Worm (Caenorhabditis elegans) whole organism, mixed stage, embryonic: ENCODE data around the gene R02D5.24.
A peak's percentile ranks its signal among the peaks of the same experiment; 100 is the strongest.

Source experiments
- M03D4.4 ChIP-seq: sonication (generic microtip); optimal IDR thresholded peaks from 2 replicates; lab custom pipeline; 2017; ENCODE audit warnings: mild to moderate bottlenecking, missing genetic modification characterization, missing compliant biosample characterization
- bed-3 ChIP-seq: fragments of 200-800 bp; sonication (Bioruptor generic); optimal IDR thresholded peaks from 3 replicates; lab custom pipeline; 2018; ENCODE audit warnings: mild to moderate bottlenecking, missing genetic modification characterization, moderate library complexity, missing compliant biosample characterization
- blmp-1 ChIP-seq: fragments of 150-350 bp; optimal IDR thresholded peaks from 2 replicates; lab custom pipeline; 2014; ENCODE audit warnings: missing biosample characterization, missing genetic modification characterization
- ceh-39 ChIP-seq: fragments of 150-350 bp; optimal IDR thresholded peaks from 2 replicates; lab custom pipeline; 2014; ENCODE audit warnings: missing biosample characterization, missing genetic modification characterization
- ceh-43 ChIP-seq: fragments of 200-800 bp; sonication (Bioruptor generic); optimal IDR thresholded peaks from 2 replicates; lab custom pipeline; 2018; ENCODE audit warnings: mild to moderate bottlenecking, missing genetic modification characterization, moderate library complexity, missing compliant biosample characterization
- ceh-83 ChIP-seq: fragments of 200-800 bp; sonication (Bioruptor generic); optimal IDR thresholded peaks from 2 replicates; lab custom pipeline; 2018; ENCODE audit warnings: mild to moderate bottlenecking, missing genetic modification characterization, missing compliant biosample characterization
- ces-1 ChIP-seq: fragments of 150-350 bp; optimal IDR thresholded peaks from 2 replicates; lab custom pipeline; 2014; ENCODE audit warnings: missing biosample characterization, missing genetic modification reagents, missing genetic modification characterization
- cnd-1 ChIP-seq: fragments of 200-800 bp; sonication (Bioruptor generic); optimal IDR thresholded peaks from 2 replicates; lab custom pipeline; 2018; ENCODE audit warnings: mild to moderate bottlenecking, missing genetic modification characterization, missing compliant biosample characterization
- drap-1 ChIP-seq: fragments of 200-800 bp; sonication (Bioruptor generic); optimal IDR thresholded peaks from 3 replicates; lab custom pipeline; 2018; ENCODE audit warnings: mild to moderate bottlenecking, missing genetic modification characterization, missing compliant biosample characterization
- elt-1 ChIP-seq: sonication (generic microtip); optimal IDR thresholded peaks from 2 replicates; lab custom pipeline; 2017; ENCODE audit warnings: missing genetic modification characterization, mild to moderate bottlenecking, missing compliant biosample characterization, antibody characterized with exemption, moderate library complexity, borderline replicate concordance; ENCODE audit not compliant: insufficient read depth
- elt-3 ChIP-seq: fragments of 150-350 bp; optimal IDR thresholded peaks from 2 replicates; lab custom pipeline; 2014; ENCODE audit warnings: missing biosample characterization, missing genetic modification characterization
- flh-1 ChIP-seq: fragments of 200-800 bp; sonication (Bioruptor generic); optimal IDR thresholded peaks from 2 replicates; lab custom pipeline; 2018; ENCODE audit warnings: mild to moderate bottlenecking, missing genetic modification characterization, moderate library complexity, missing compliant biosample characterization
- ham-2 ChIP-seq: fragments of 200-800 bp; sonication (Bioruptor generic); optimal IDR thresholded peaks from 2 replicates; lab custom pipeline; 2018; ENCODE audit warnings: mild to moderate bottlenecking, missing genetic modification characterization, missing compliant biosample characterization
- hlh-1 ChIP-seq: fragments of 150-350 bp; optimal IDR thresholded peaks from 2 replicates; lab custom pipeline; 2014; ENCODE audit warnings: missing biosample characterization, missing genetic modification reagents, missing genetic modification characterization
- lin-32 ChIP-seq: fragments of 200-800 bp; sonication (Bioruptor generic); optimal IDR thresholded peaks from 2 replicates; lab custom pipeline; 2018; ENCODE audit warnings: mild to moderate bottlenecking, missing genetic modification characterization, missing compliant biosample characterization
- lsy-2 ChIP-seq: fragments of 150-350 bp; optimal IDR thresholded peaks from 2 replicates; lab custom pipeline; 2014; ENCODE audit warnings: missing biosample characterization, missing genetic modification characterization
- mab-5 ChIP-seq: fragments of 150-350 bp; optimal IDR thresholded peaks from 2 replicates; lab custom pipeline; 2014; ENCODE audit warnings: missing biosample characterization, missing genetic modification characterization
- mep-1 ChIP-seq: fragments of 150-350 bp; optimal IDR thresholded peaks from 2 replicates; lab custom pipeline; 2017; ENCODE audit warnings: missing biosample characterization, missing genetic modification reagents, missing genetic modification characterization, inconsistent platforms
- mls-2 ChIP-seq: sonication (generic microtip); optimal IDR thresholded peaks from 2 replicates; lab custom pipeline; 2016; ENCODE audit warnings: mild to moderate bottlenecking, missing genetic modification characterization, moderate library complexity, missing compliant biosample characterization
- nhr-12 ChIP-seq: fragments of 150-350 bp; optimal IDR thresholded peaks from 2 replicates; lab custom pipeline; 2014; ENCODE audit warnings: missing biosample characterization, missing genetic modification characterization
- nhr-2 ChIP-seq: fragments of 150-350 bp; optimal IDR thresholded peaks from 2 replicates; lab custom pipeline; 2014; ENCODE audit warnings: missing biosample characterization, missing genetic modification characterization
- nhr-237 ChIP-seq: fragments of 150-350 bp; optimal IDR thresholded peaks from 2 replicates; lab custom pipeline; 2014; ENCODE audit warnings: missing biosample characterization, missing genetic modification characterization
- nhr-28 ChIP-seq: fragments of 150-350 bp; optimal IDR thresholded peaks from 2 replicates; lab custom pipeline; 2014; ENCODE audit warnings: missing biosample characterization, missing genetic modification characterization
- nhr-76 ChIP-seq: sonication (generic microtip); optimal IDR thresholded peaks from 2 replicates; lab custom pipeline; 2017; ENCODE audit warnings: missing biosample characterization, missing genetic modification characterization
- pha-4 ChIP-seq: fragments of 150-350 bp; optimal IDR thresholded peaks from 2 replicates; lab custom pipeline; 2018; ENCODE audit warnings: missing biosample characterization, missing genetic modification reagents, missing genetic modification characterization
- sem-2 ChIP-seq: fragments of 200-800 bp; sonication (Bioruptor generic); optimal IDR thresholded peaks from 2 replicates; lab custom pipeline; 2018; ENCODE audit warnings: mild to moderate bottlenecking, missing genetic modification characterization, missing compliant biosample characterization
- snpc-4 ChIP-seq: fragments of 150-350 bp; optimal IDR thresholded peaks from 2 replicates; lab custom pipeline; 2014; ENCODE audit warnings: missing biosample characterization, missing genetic modification characterization
- sptf-1 ChIP-seq: sonication (generic microtip); optimal IDR thresholded peaks from 2 replicates; lab custom pipeline; 2017; ENCODE audit warnings: mild to moderate bottlenecking, missing genetic modification characterization, moderate library complexity, missing compliant biosample characterization
- tbx-8 ChIP-seq: fragments of 200-800 bp; sonication (Bioruptor generic); optimal IDR thresholded peaks from 2 replicates; lab custom pipeline; 2018; ENCODE audit warnings: mild to moderate bottlenecking, missing genetic modification characterization, moderate library complexity, missing compliant biosample characterization
- unc-120 ChIP-seq: sonication (generic microtip); optimal IDR thresholded peaks from 2 replicates; lab custom pipeline; 2017; ENCODE audit warnings: missing genetic modification characterization, missing compliant biosample characterization; ENCODE audit not compliant: poor library complexity, severe bottlenecking
- unc-62 ChIP-seq: fragments of 150-350 bp; optimal IDR thresholded peaks from 2 replicates; lab custom pipeline; 2014; ENCODE audit warnings: missing biosample characterization, missing genetic modification reagents, missing genetic modification characterization
- zip-8 ChIP-seq: fragments of 150-350 bp; optimal IDR thresholded peaks from 2 replicates; lab custom pipeline; 2014; ENCODE audit warnings: missing biosample characterization, missing genetic modification characterization
- ztf-11 ChIP-seq: fragments of 150-350 bp; optimal IDR thresholded peaks from 2 replicates; lab custom pipeline; 2014; ENCODE audit warnings: missing biosample characterization, missing genetic modification characterization

Gene R02D5.24

DNA sequence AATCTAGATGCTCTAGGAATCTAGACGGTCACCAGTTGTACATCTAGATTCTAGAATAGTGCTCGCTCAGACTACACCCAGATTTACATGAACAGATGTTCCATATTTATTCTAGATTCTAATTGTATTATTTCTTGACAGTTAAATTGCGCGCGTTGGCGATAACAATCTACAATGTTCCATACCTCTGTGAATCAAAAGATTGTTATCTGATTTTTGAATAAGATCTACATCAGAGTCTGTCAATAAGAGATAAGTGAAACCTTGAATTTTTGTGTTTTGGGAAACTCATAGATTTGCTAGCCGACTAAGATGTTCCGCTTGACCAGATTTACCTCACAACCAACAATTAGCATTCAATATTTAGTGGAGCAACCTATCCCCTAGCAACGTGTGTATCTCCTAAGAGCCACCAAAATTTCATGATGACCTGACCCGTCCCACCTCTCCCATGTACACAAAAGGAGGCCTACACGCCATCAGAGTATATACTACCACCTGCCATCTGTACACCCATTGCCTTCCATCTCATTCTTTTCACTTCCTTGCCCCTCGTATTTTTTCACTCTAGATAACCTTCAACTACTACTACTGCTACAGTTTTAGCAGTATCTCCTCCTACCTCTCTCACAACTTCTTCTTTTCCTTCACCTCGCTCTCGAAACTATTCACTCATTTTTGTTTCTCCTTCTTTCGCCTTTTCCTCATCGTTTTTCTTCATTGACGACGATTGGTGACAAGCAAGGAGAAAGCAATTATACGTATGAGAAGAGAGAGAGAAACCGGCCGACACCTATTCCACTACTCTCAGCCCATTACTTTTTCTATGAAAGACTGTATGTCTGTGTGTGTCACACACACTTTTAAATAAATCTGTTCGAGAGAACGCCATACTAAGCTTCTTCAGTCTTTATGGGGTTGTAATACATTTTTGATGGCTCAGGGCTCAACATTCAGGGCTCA is 5.9 kb downstream of the R02D5.24 start:
- TF ChIP-seq nhr-28 (no peak), hlh-1 (tag; lab: Kevin White, UChicago) (no peak), elt-1 (tag; lab: Kevin White, UChicago) (peak; percentile 99), sem-2 (GFP tag; lab: Kevin White, UChicago) (no peak), nhr-76 (no peak), mab-5 (no peak), cnd-1 (tag; lab: Kevin White, UChicago) (no peak), unc-62 (GFP tag; lab: Kevin White, UChicago) (peak; percentile 68), ceh-39 (tag; lab: Kevin White, UChicago) (no peak), ces-1 (GFP tag; lab: Kevin White, UChicago) (peak; percentile 58), sptf-1 (tag; lab: Kevin White, UChicago) (no peak), tbx-8 (no peak), pha-4 (tag; lab: Kevin White, UChicago) (no peak), bed-3 (no peak), ham-2 (peak; percentile 57), unc-120 (tag; lab: Kevin White, UChicago) (no peak), drap-1 (peak; percentile 66), snpc-4 (no peak), elt-3 (tag; lab: Kevin White, UChicago) (no peak), nhr-2 (peak; percentile 53), mep-1 (no peak), ceh-43 (no peak), ceh-83 (GFP tag; lab: Kevin White, UChicago) (no peak), ztf-11 (tag; lab: Kevin White, UChicago) (peak; percentile 46), nhr-237 (no peak), zip-8 (tag; lab: Kevin White, UChicago) (no peak), flh-1 (GFP tag; lab: Kevin White, UChicago) (no peak)

DNA sequence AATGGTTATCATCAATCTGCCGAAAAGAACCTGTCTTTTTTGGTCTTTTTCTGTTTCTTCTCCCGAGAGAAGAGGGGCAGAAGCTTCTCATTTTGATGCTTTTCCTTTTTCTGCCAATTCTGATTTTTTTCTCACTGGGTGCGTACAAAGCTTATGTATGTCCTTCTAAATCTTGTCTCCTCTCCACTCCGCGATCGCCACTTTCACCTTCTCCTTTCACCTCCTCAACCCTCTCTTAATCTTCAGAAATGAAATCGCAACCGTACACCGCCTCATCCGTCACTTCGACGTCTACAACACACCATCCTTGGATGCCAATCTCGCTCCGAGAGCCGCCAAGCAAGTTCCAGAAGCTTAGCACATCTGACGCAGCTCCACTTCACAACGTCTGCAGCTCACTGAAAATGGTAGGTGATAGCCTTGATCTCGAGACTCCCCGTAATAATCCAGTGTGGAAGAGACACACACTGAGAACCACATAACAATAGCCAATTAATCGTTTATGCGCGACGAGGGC is 6.9 kb downstream of the R02D5.24 start, which contains the start of gene R02D5.1:
TSS of gene R02D5.1 (plus strand) at position 245 of the 517 bp plus-strand sequence.
- TF ChIP-seq cnd-1 (tag; lab: Kevin White, UChicago) (peak; percentile 34), ham-2 (peak; percentile 71), blmp-1 (tag; lab: Kevin White, UChicago) (peak; percentile 95), drap-1 (peak; percentile 56), nhr-12 (tag; lab: Kevin White, UChicago) (no peak), nhr-2 (peak; percentile 2), elt-1 (tag; lab: Kevin White, UChicago) (peak; percentile 19), hlh-1 (tag; lab: Kevin White, UChicago) (no peak), ces-1 (GFP tag; lab: Kevin White, UChicago) (peak; percentile 25), elt-3 (tag; lab: Kevin White, UChicago) (no peak)
- TF ChIP-seq, all 35 proteins: peak for 7

DNA sequence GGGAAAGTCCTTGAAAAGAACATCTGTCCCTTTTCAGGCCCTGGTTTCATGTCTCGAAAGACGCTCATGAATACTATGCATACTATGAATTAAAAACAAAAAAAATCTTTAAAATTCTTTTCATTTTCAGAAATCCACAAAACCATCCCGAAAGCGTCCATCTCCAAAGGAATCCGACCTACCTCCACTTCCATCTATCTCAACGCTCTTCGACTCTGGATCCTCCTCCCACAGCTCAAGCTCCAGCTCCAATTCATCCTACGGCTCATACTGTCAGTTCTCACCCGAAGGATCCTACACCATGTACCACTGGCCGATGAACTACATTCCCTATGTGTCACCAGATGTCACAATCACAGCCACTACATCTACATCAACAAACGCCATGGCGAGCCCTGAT is 7.4 kb downstream of the R02D5.24 start:
- no peak for TF ChIP-seq ceh-39 (tag; lab: Kevin White, UChicago)
- no peak for TF ChIP-seq nhr-76
- TF ChIP-seq mls-2, result no peak
- no peak for TF ChIP-seq unc-120 (tag; lab: Kevin White, UChicago)
- no peak for TF ChIP-seq elt-3 (tag; lab: Kevin White, UChicago)
- no peak for TF ChIP-seq sptf-1 (tag; lab: Kevin White, UChicago)
- no peak for TF ChIP-seq ceh-43
- TF ChIP-seq ceh-83 (GFP tag; lab: Kevin White, UChicago), result no peak
- no peak for TF ChIP-seq nhr-28
- no peak for TF ChIP-seq unc-62 (GFP tag; lab: Kevin White, UChicago)
- TF ChIP-seq ces-1 (GFP tag; lab: Kevin White, UChicago), result no peak
- TF ChIP-seq flh-1 (GFP tag; lab: Kevin White, UChicago), result no peak
- no peak for TF ChIP-seq drap-1
- TF ChIP-seq snpc-4, result no peak

DNA sequence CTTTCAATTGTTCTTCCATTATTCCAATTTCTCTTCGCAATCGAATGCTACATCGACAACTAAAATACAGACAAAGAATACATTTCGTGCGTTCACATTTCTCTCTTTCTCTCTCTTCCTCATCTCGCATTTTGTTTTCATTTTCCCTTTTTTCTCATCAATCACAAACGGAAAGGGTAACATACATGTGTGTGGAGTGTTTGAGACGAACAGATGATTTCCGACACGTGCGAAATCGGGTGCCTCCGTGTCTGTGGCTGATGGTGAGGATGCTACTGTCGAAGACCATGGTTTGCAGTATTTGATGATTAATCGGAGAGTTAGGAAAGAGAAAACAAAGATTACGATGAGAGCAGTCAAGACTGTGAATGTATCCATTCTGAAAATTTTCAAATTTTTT is 9.6 kb downstream of the R02D5.24 start, which contains the start of gene R02D5.9:
TSS of gene R02D5.9 (minus strand) at position 378 of the 400 bp plus-strand sequence.
- TF ChIP-seq M03D4.4 (tag; lab: Kevin White, UChicago) (no peak), mls-2 (no peak), mep-1 (no peak), lin-32 (GFP tag; lab: Kevin White, UChicago) (no peak), lsy-2 (tag; lab: Kevin White, UChicago) (no peak)
- TF ChIP-seq, all 35 proteins: peak for 0
